Worm (Caenorhabditis elegans) whole organism, young adult: ENCODE measurements around the gene C35D10.10.

Source experiments
- B0336.3 ChIP-seq: fragments of 200-800 bp; sonication (Bioruptor generic); IDR thresholded peaks from 2 replicates; pipeline ENCODE4 v1.3.6; 2022; ENCODE audit warnings: missing genetic modification characterization, missing compliant biosample characterization
- C06A6.2 ChIP-seq: fragments of 200-800 bp; sonication (Bioruptor generic); conservative IDR thresholded peaks from 2 replicates; pipeline ENCODE4 v1.3.6; 2022; ENCODE audit warnings: missing genetic modification characterization, missing compliant biosample characterization
- D2030.7 ChIP-seq: fragments of 200-800 bp; sonication (Bioruptor generic); IDR thresholded peaks from 2 replicates; pipeline ENCODE4 v1.3.6; 2022; ENCODE audit warnings: missing genetic modification reagents, missing genetic modification characterization, missing compliant biosample characterization
- F22D6.2 ChIP-seq: sonication (generic microtip); optimal IDR thresholded peaks from 2 replicates; lab custom pipeline; 2016; ENCODE audit warnings: mild to moderate bottlenecking, missing genetic modification characterization, missing compliant biosample characterization
- F23B12.7 ChIP-seq: sonication (generic microtip); optimal IDR thresholded peaks from 2 replicates; lab custom pipeline; 2017; ENCODE audit warnings: missing genetic modification characterization, mild to moderate bottlenecking, missing compliant biosample characterization, antibody characterized with exemption, moderate library complexity; ENCODE audit not compliant: insufficient read depth
- F49E8.2 ChIP-seq: sonication (generic microtip); optimal IDR thresholded peaks from 3 replicates; lab custom pipeline; 2017; ENCODE audit warnings: missing genetic modification characterization, mild to moderate bottlenecking, missing compliant biosample characterization, antibody characterized with exemption, moderate library complexity; ENCODE audit not compliant: insufficient read depth
- F52B5.7 ChIP-seq: sonication (generic microtip); optimal IDR thresholded peaks from 2 replicates; lab custom pipeline; 2016; ENCODE audit warnings: mild to moderate bottlenecking, missing genetic modification characterization, missing compliant biosample characterization
- F55B11.4 ChIP-seq: sonication (generic microtip); optimal IDR thresholded peaks from 2 replicates; lab custom pipeline; 2016; ENCODE audit warnings: missing compliant biosample characterization, missing genetic modification characterization, borderline replicate concordance; ENCODE audit not compliant: insufficient read depth
- F57C9.4 ChIP-seq: sonication (generic microtip); optimal IDR thresholded peaks from 2 replicates; lab custom pipeline; 2017; ENCODE audit warnings: mild to moderate bottlenecking, missing genetic modification characterization, missing compliant biosample characterization
- Y53F4B.3 ChIP-seq: fragments of 200-800 bp; sonication (Bioruptor generic); IDR thresholded peaks from 2 replicates; pipeline ENCODE4 v1.3.6; 2022; ENCODE audit warnings: missing genetic modification reagents, missing genetic modification characterization, missing compliant biosample characterization
- Y53G8AR.9 ChIP-seq: fragments of 200-800 bp; sonication (Bioruptor generic); conservative IDR thresholded peaks from 2 replicates; pipeline ENCODE4 v1.3.6; 2022; ENCODE audit warnings: missing genetic modification reagents, missing genetic modification characterization, missing compliant biosample characterization
- Y56A3A.18 ChIP-seq: fragments of 200-800 bp; sonication (Bioruptor generic); IDR thresholded peaks from 2 replicates; pipeline ENCODE4 v1.3.6; 2022; ENCODE audit warnings: missing genetic modification reagents, missing genetic modification characterization, missing compliant biosample characterization
- ZK185.1 ChIP-seq: sonication (generic microtip); optimal IDR thresholded peaks from 2 replicates; lab custom pipeline; 2016; ENCODE audit warnings: mild to moderate bottlenecking, missing genetic modification characterization, missing compliant biosample characterization; ENCODE audit not compliant: poor library complexity, severe bottlenecking
- akir-1 ChIP-seq: fragments of 200-800 bp; sonication (Bioruptor generic); optimal IDR thresholded peaks from 2 replicates; lab custom pipeline; 2018; ENCODE audit warnings: mild to moderate bottlenecking, missing genetic modification characterization, moderate library complexity, missing compliant biosample characterization
- aptf-2 ChIP-seq: fragments of 200-800 bp; sonication (Bioruptor generic); conservative IDR thresholded peaks from 2 replicates; pipeline ENCODE4 v1.3.6; 2022; ENCODE audit warnings: missing genetic modification reagents, missing genetic modification characterization, missing compliant biosample characterization
- athp-1 ChIP-seq: sonication (generic microtip); optimal IDR thresholded peaks from 2 replicates; lab custom pipeline; 2017; ENCODE audit warnings: mild to moderate bottlenecking, missing genetic modification characterization, missing compliant biosample characterization
- cebp-1 ChIP-seq, 2 experiments: fragments of 200-800 bp in 1 of 2; sonication (Bioruptor generic) in 1 of 2; sonication (generic microtip) in 1 of 2; IDR thresholded peaks in 1 of 2; optimal IDR thresholded peaks in 1 of 2; 2 replicates each; pipeline versions ENCODE4 v1.3.6 to Lab custom; 2017 to 2022; ENCODE audit warnings: missing compliant biosample characterization in 2 of 2, missing genetic modification characterization in 2 of 2, mild to moderate bottlenecking in 1 of 2, missing genetic modification reagents in 1 of 2, moderate library complexity in 1 of 2
- cebp-2 ChIP-seq: fragments of 200-800 bp; sonication (Bioruptor generic); IDR thresholded peaks from 2 replicates; pipeline ENCODE4 v1.3.6; 2022; ENCODE audit warnings: missing genetic modification characterization, missing compliant biosample characterization
- ceh-40 ChIP-seq: fragments of 200-800 bp; sonication (Bioruptor generic); IDR thresholded peaks from 2 replicates; pipeline ENCODE4 v1.3.6; 2022; ENCODE audit warnings: missing genetic modification characterization, missing compliant biosample characterization
- ceh-58 ChIP-seq: fragments of 200-800 bp; sonication (Bioruptor generic); IDR thresholded peaks from 2 replicates; pipeline ENCODE4 v1.3.6; 2022; ENCODE audit warnings: missing genetic modification characterization, missing compliant biosample characterization
- ceh-91 ChIP-seq: fragments of 200-800 bp; sonication (Bioruptor generic); IDR thresholded peaks from 2 replicates; pipeline ENCODE4 v1.3.6; 2022; ENCODE audit warnings: missing genetic modification reagents, missing genetic modification characterization, missing compliant biosample characterization
- die-1 ChIP-seq: sonication (generic microtip); optimal IDR thresholded peaks from 2 replicates; lab custom pipeline; 2016; ENCODE audit warnings: missing genotype, mild to moderate bottlenecking, missing genetic modification characterization, missing compliant biosample characterization
- efl-1 ChIP-seq: fragments of 150-350 bp; optimal IDR thresholded peaks from 2 replicates; lab custom pipeline; 2014; ENCODE audit warnings: missing biosample characterization, missing genetic modification reagents, missing genetic modification characterization
- egrh-3 ChIP-seq: fragments of 200-800 bp; sonication (Bioruptor generic); IDR thresholded peaks from 2 replicates; pipeline ENCODE4 v1.3.6; 2022; ENCODE audit warnings: missing genetic modification reagents, missing genetic modification characterization, missing compliant biosample characterization
- ets-4 ChIP-seq: fragments of 200-800 bp; sonication (Bioruptor generic); optimal IDR thresholded peaks from 2 replicates; lab custom pipeline; 2018; ENCODE audit warnings: mild to moderate bottlenecking, missing genetic modification characterization, missing compliant biosample characterization
- fkh-3 ChIP-seq: sonication (generic microtip); optimal IDR thresholded peaks from 2 replicates; lab custom pipeline; 2016; ENCODE audit warnings: mild to moderate bottlenecking, missing genetic modification characterization, missing compliant biosample characterization
- gei-17 ChIP-seq: fragments of 200-800 bp; sonication (Bioruptor generic); optimal IDR thresholded peaks from 2 replicates; lab custom pipeline; 2018; ENCODE audit warnings: mild to moderate bottlenecking, missing genetic modification characterization, missing compliant biosample characterization
- him-1 ChIP-seq: sonication (generic microtip); optimal IDR thresholded peaks from 2 replicates; lab custom pipeline; 2016; ENCODE audit warnings: missing genotype, missing genetic modification reagents, missing genetic modification characterization, missing compliant biosample characterization
- hlh-12 ChIP-seq: sonication (generic microtip); optimal IDR thresholded peaks from 2 replicates; lab custom pipeline; 2016; ENCODE audit warnings: missing genetic modification characterization, missing compliant biosample characterization
- hmg-1.2 ChIP-seq: fragments of 200-800 bp; sonication (Bioruptor generic); IDR thresholded peaks from 2 replicates; pipeline ENCODE4 v1.3.6; 2022; ENCODE audit warnings: missing genetic modification reagents, missing genetic modification characterization, missing compliant biosample characterization
- hmg-20 ChIP-seq: fragments of 200-800 bp; sonication (Bioruptor generic); IDR thresholded peaks from 2 replicates; pipeline ENCODE4 v1.3.6; 2022; ENCODE audit warnings: missing genetic modification reagents, missing genetic modification characterization, missing compliant biosample characterization
- hsf-1 ChIP-seq: fragments of 200-800 bp; sonication (Bioruptor generic); IDR thresholded peaks from 2 replicates; pipeline ENCODE4 v1.3.6; 2022; ENCODE audit warnings: missing genetic modification reagents, missing genetic modification characterization, missing compliant biosample characterization
- lag-1 ChIP-seq: fragments of 200-800 bp; sonication (Bioruptor generic); IDR thresholded peaks from 2 replicates; pipeline ENCODE4 v1.3.6; 2022; ENCODE audit warnings: missing genetic modification reagents, missing genetic modification characterization, missing compliant biosample characterization
- lin-40 ChIP-seq: sonication (generic microtip); optimal IDR thresholded peaks from 2 replicates; lab custom pipeline; 2016; ENCODE audit warnings: missing genetic modification characterization, mild to moderate bottlenecking, missing compliant biosample characterization, missing genotype, missing genetic modification reagents
- lin-54 ChIP-seq: fragments of 200-800 bp; sonication (Bioruptor generic); optimal IDR thresholded peaks from 2 replicates; lab custom pipeline; 2018; ENCODE audit warnings: mild to moderate bottlenecking, missing genetic modification characterization, missing compliant biosample characterization
- lsl-1 ChIP-seq: fragments of 200-800 bp; sonication (Bioruptor generic); optimal IDR thresholded peaks from 2 replicates; lab custom pipeline; 2018; ENCODE audit warnings: mild to moderate bottlenecking, missing genetic modification characterization, moderate library complexity, missing compliant biosample characterization
- lsy-27 ChIP-seq: sonication (generic microtip); optimal IDR thresholded peaks from 2 replicates; lab custom pipeline; 2017; ENCODE audit warnings: missing genetic modification characterization, mild to moderate bottlenecking, missing compliant biosample characterization, antibody characterized with exemption, missing genotype, borderline replicate concordance; ENCODE audit not compliant: insufficient read depth
- madf-6 ChIP-seq: fragments of 200-800 bp; sonication (Bioruptor generic); IDR thresholded peaks from 2 replicates; pipeline ENCODE4 v1.3.6; 2022; ENCODE audit warnings: missing genetic modification reagents, missing genetic modification characterization, missing compliant biosample characterization
- mel-28 ChIP-seq: sonication (generic microtip); optimal IDR thresholded peaks from 2 replicates; lab custom pipeline; 2016; ENCODE audit warnings: borderline replicate concordance, mild to moderate bottlenecking, missing genetic modification characterization, missing compliant biosample characterization
- nhr-80 ChIP-seq: sonication (generic microtip); optimal IDR thresholded peaks from 2 replicates; lab custom pipeline; 2016; ENCODE audit warnings: missing genetic modification characterization, missing compliant biosample characterization
- repo-1 ChIP-seq: sonication (generic microtip); optimal IDR thresholded peaks from 2 replicates; lab custom pipeline; 2017; ENCODE audit warnings: mild to moderate bottlenecking, missing genetic modification characterization, missing compliant biosample characterization
- rpc-1 ChIP-seq, 2 experiments: fragments of 150-350 bp in 1 of 2; sonication (generic microtip) in 1 of 2; optimal IDR thresholded peaks; 2 replicates each; lab custom pipeline; 2014 to 2018; ENCODE audit warnings: missing biosample characterization in 1 of 2, missing genetic modification characterization in 1 of 2, missing genetic modification reagents in 1 of 2, missing genotype in 1 of 2
- sea-2 ChIP-seq: fragments of 200-800 bp; sonication (Bioruptor generic); IDR thresholded peaks from 2 replicates; pipeline ENCODE4 v1.3.6; 2022; ENCODE audit warnings: missing genetic modification characterization, missing compliant biosample characterization
- snpc-1.3 ChIP-seq: sonication (generic microtip); optimal IDR thresholded peaks from 2 replicates; lab custom pipeline; 2017; ENCODE audit warnings: missing genetic modification characterization, mild to moderate bottlenecking, missing compliant biosample characterization, antibody characterized with exemption, moderate library complexity, missing genotype, missing genetic modification reagents; ENCODE audit not compliant: insufficient read depth
- somi-1 ChIP-seq: fragments of 200-800 bp; sonication (Bioruptor generic); optimal IDR thresholded peaks from 2 replicates; lab custom pipeline; 2018; ENCODE audit warnings: mild to moderate bottlenecking, missing genetic modification characterization, missing compliant biosample characterization
- tbp1 ChIP-seq: fragments of 200-800 bp; sonication (Bioruptor generic); optimal IDR thresholded peaks from 2 replicates; lab custom pipeline; 2018; ENCODE audit warnings: mild to moderate bottlenecking, missing genetic modification characterization, missing compliant biosample characterization
- zfh-2 ChIP-seq: fragments of 200-800 bp; sonication (Bioruptor generic); conservative IDR thresholded peaks from 2 replicates; pipeline ENCODE4 v1.3.6; 2022; ENCODE audit warnings: missing genetic modification reagents, missing genetic modification characterization, missing compliant biosample characterization
- ztf-25 ChIP-seq: fragments of 200-800 bp; sonication (Bioruptor generic); IDR thresholded peaks from 2 replicates; pipeline ENCODE4 v1.3.6; 2022; ENCODE audit warnings: missing genetic modification reagents, missing genetic modification characterization, missing compliant biosample characterization
- ztf-28 ChIP-seq: fragments of 200-800 bp; sonication (Bioruptor generic); IDR thresholded peaks from 2 replicates; pipeline ENCODE4 v1.3.6; 2022; ENCODE audit warnings: missing genetic modification reagents, missing genetic modification characterization, missing compliant biosample characterization
- ztf-3 ChIP-seq: fragments of 200-800 bp; sonication (Bioruptor generic); optimal IDR thresholded peaks from 2 replicates; lab custom pipeline; 2018; ENCODE audit warnings: mild to moderate bottlenecking, missing genetic modification characterization, missing compliant biosample characterization
- ztf-6 ChIP-seq: fragments of 200-800 bp; sonication (Bioruptor generic); IDR thresholded peaks from 2 replicates; pipeline ENCODE4 v1.3.6; 2022; ENCODE audit warnings: missing genetic modification reagents, missing genetic modification characterization, missing compliant biosample characterization

The C35D10.10 gene

DNA sequence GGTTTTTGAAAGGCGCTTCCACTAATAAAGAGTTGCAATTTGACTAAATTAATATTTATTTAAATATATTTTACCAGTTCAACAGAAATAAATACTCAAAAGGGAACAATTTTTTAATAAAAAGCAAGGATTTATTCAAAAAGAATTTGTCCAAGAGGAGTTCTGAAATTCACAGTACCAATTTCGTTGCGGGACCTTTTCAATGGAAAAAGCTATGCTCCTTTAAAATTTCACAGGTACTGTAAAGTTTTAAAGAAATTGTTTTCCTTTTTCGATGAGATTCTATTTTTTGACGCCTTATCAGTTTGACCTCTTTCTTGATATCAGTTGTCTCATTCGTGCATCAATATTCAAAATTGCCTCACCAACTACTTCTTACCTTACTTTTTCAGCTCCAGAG is 38.7 kb upstream of the C35D10.10 start, which contains the start of gene tag-340 (continued):
- no peak for TF ChIP-seq rpc-1 (optimal IDR thresholded peaks at IDR 0.05; lab: Kevin White, UChicago)
- no peak for TF ChIP-seq rpc-1 (tag; optimal IDR thresholded peaks at IDR 0.05; lab: Kevin White, UChicago)
- TF ChIP-seq madf-6 = peak; percentile 85
- no peak for TF ChIP-seq lin-40
- TF ChIP-seq F22D6.2 = no peak
- TF ChIP-seq hmg-20 (GFP tag; lab: Robert Waterston, UW) = no peak
- no peak for TF ChIP-seq ceh-91
- no peak for TF ChIP-seq sea-2 (GFP tag; lab: Robert Waterston, UW)
- no peak for TF ChIP-seq nhr-80 (tag; lab: Kevin White, UChicago)
- no peak for TF ChIP-seq die-1 (tag; lab: Kevin White, UChicago)
- no peak for TF ChIP-seq F23B12.7
- no peak for TF ChIP-seq repo-1
- TF ChIP-seq ets-4 = no peak
- TF ChIP-seq snpc-1.3 (tag; lab: Kevin White, UChicago) = peak; percentile 58
- no peak for TF ChIP-seq cebp-2
- no peak for TF ChIP-seq hmg-1.2 (GFP tag; lab: Robert Waterston, UW)
- no peak for TF ChIP-seq ZK185.1 (tag; lab: Kevin White, UChicago)
- no peak for TF ChIP-seq hsf-1
- no peak for TF ChIP-seq zfh-2 (GFP tag; lab: Robert Waterston, UW)
- TF ChIP-seq mel-28 = no peak
- no peak for TF ChIP-seq lin-54
- no peak for TF ChIP-seq ztf-3
- peak; percentile 88 for TF ChIP-seq lsl-1
- no peak for TF ChIP-seq cebp-1 (GFP tag; IDR thresholded peaks at IDR 0.05; lab: Robert Waterston, UW)
- TF ChIP-seq cebp-1 (tag; optimal IDR thresholded peaks at IDR 0.05; lab: Kevin White, UChicago) = no peak
- no peak for TF ChIP-seq B0336.3 (GFP tag; lab: Robert Waterston, UW)
- peak; percentile 63 for TF ChIP-seq D2030.7 (GFP tag; lab: Robert Waterston, UW)
- TF ChIP-seq F57C9.4 (tag; lab: Kevin White, UChicago) = no peak
- TF ChIP-seq aptf-2 = no peak
- no peak for TF ChIP-seq F55B11.4
- TF ChIP-seq hlh-12 (tag; lab: Kevin White, UChicago) = no peak
- no peak for TF ChIP-seq F49E8.2 (tag; lab: Kevin White, UChicago)
- no peak for TF ChIP-seq lsy-27 (tag; lab: Kevin White, UChicago)
- TF ChIP-seq C06A6.2 (GFP tag; lab: Robert Waterston, UW) = no peak
- TF ChIP-seq ztf-25 = no peak
- TF ChIP-seq ceh-58 = no peak
- TF ChIP-seq Y53F4B.3 = no peak
- TF ChIP-seq fkh-3 (tag; lab: Kevin White, UChicago) = no peak
- TF ChIP-seq athp-1 = no peak
- no peak for TF ChIP-seq ztf-6 (GFP tag; lab: Robert Waterston, UW)

ce11 chrIII:4899728-4900127 is 38.1 kb upstream of the C35D10.10 start:
- peak; percentile 70 for TF ChIP-seq egrh-3
- TF ChIP-seq somi-1 (GFP tag; lab: Kevin White, UChicago) = peak; percentile 100
- peak; percentile 96 for TF ChIP-seq Y53G8AR.9 (GFP tag; lab: Robert Waterston, UW)
- TF ChIP-seq ceh-40 = no peak
- peak; percentile 77 for TF ChIP-seq tbp1 (GFP tag; lab: Kevin White, UChicago)
- peak; percentile 88 for TF ChIP-seq Y56A3A.18 (GFP tag; lab: Robert Waterston, UW)
- TF ChIP-seq efl-1 (GFP tag; lab: Kevin White, UChicago) = peak; percentile 66
- TF ChIP-seq gei-17 = peak; percentile 92
- peak; percentile 95 for TF ChIP-seq F52B5.7 (tag; lab: Kevin White, UChicago)
- TF ChIP-seq him-1 (tag; lab: Kevin White, UChicago) = no peak
- peak; percentile 86 for TF ChIP-seq ztf-28
- TF ChIP-seq akir-1 (GFP tag; lab: Kevin White, UChicago) = peak; percentile 86
- TF ChIP-seq lag-1 = peak; percentile 86; the same call in 1 of the 2 replicates
- TF ChIP-seq F23B12.7 = peak; percentile 41
